Worm (Caenorhabditis elegans) whole organism, young adult: ENCODE data around the gene C46E10.1.

ENCODE experiments used
- B0261.1 ChIP-seq: sonication (generic microtip); optimal IDR thresholded peaks from 2 replicates; lab custom pipeline; 2016; ENCODE audit warnings: mild to moderate bottlenecking, missing genetic modification characterization, moderate library complexity, missing compliant biosample characterization
- K12H6.12 ChIP-seq: fragments of 200-800 bp; sonication (Bioruptor generic); optimal IDR thresholded peaks from 2 replicates; lab custom pipeline; 2018; ENCODE audit warnings: mild to moderate bottlenecking, missing genetic modification characterization, missing compliant biosample characterization
- snpc-1.3 ChIP-seq: sonication (generic microtip); optimal IDR thresholded peaks from 2 replicates; lab custom pipeline; 2017; ENCODE audit warnings: missing genetic modification characterization, mild to moderate bottlenecking, missing compliant biosample characterization, antibody characterized with exemption, moderate library complexity, missing genotype, missing genetic modification reagents; ENCODE audit not compliant: insufficient read depth
- snpc-4 ChIP-seq, 5 experiments: fragments of 150-350 bp in 1 of 5; sonication (generic microtip) in 4 of 5; optimal IDR thresholded peaks; 2 replicates each; lab custom pipeline; 2014 to 2018; ENCODE audit warnings: missing genetic modification characterization in 5 of 5, missing biosample characterization in 3 of 5, antibody characterized with exemption in 2 of 5, mild to moderate bottlenecking in 2 of 5, missing compliant biosample characterization in 2 of 5, missing genotype in 2 of 5, moderate library complexity in 2 of 5, missing genetic modification reagents in 1 of 5
- tlf-1 ChIP-seq: fragments of 200-800 bp; sonication (Bioruptor generic); optimal IDR thresholded peaks from 2 replicates; lab custom pipeline; 2018; ENCODE audit warnings: mild to moderate bottlenecking, missing genetic modification characterization, missing compliant biosample characterization

DNA sequence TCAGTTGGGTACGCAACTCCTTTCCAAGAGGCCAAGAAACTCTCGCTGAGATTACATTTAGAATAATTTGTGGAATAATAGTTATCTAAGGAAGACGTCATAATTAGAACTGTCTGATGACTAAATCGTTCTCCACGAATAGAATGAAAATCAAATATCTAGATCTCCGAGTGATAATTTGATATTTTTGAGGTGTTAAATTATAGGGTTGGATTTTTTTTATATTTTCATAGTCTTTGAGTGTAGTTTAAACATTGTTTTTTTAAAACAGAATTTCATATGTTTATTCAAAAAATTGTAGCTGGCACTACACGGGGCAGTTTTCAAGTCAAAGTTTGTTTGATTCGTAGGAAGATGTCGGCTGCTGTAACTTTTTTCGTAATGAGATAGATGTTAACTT, 7.6 kb upstream of the C46E10.1 start, which contains the start of gene srh-99:
- TF ChIP-seq snpc-1.3 (tag; lab: Kevin White, UChicago), result no peak
- TF ChIP-seq tlf-1 (GFP tag; lab: Kevin White, UChicago), result no peak
- TF ChIP-seq snpc-4 (GFP tag; optimal IDR thresholded peaks at IDR 0.05; lab: Kevin White, UChicago), result no peak
- no peak for TF ChIP-seq snpc-4 (tag; optimal IDR thresholded peaks at IDR 0.05; lab: Kevin White, UChicago)
- TF ChIP-seq K12H6.12 (tag; lab: Kevin White, UChicago), result no peak
- TF ChIP-seq B0261.1, result no peak
